Fruit fly (Drosophila melanogaster) ovary, adult (tissue): ENCODE data around the gene CG6845.

Source experiments
- CG17801 ChIP-seq: fragments of 200-800 bp; optimal IDR thresholded peaks from 2 replicates; lab custom pipeline; 2019; ENCODE audit warnings: missing biosample characterization, mild to moderate bottlenecking, missing genetic modification characterization, moderate library complexity; ENCODE audit not compliant: partially characterized antibody

The CG6845 gene

dm6 chr3L:161833-162587, 15.8 kb downstream of the CG6845 start:
- TF ChIP-seq CG17801 = no peak

DNA sequence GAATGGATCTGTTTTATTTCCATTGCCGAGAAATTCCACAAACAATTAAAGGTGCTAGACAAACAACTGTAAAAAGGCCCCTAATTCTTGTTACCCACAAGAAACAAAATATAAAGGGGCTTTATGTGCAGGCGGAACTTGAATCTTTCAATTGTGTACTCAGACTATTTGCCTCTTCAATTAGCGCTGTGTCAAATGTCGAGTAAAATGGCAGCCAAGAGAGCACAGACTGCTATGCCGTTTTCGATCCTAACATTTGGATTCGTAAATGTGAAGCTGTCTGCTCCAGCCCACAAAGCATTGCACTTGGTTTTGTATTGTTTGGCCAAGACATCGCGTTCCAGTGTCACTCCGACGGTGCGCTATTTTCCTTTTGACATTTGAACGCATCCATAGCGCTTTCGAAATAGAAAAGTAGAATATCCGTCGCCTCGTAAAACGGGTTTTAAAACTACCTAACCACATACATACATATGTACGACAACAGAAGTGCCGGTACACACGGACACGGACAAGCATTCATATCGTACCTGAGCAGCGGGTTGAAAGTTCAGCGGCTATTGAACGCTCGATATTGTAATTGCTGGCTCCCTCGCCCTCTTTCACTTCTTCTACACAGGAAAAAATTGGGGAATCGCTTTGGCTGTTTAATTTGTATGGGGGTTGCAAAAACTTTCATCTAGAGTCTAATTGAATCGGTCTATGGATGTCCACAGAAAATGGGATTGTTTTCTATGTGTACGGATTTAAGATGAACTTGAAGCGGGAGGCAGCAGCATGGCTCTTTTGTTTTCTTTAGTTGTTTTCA, 20.0 kb downstream of the CG6845 start:
- no peak for TF ChIP-seq CG17801

- no peak for TF ChIP-seq CG17801
Measured at dm6 chr3L:166789-167132, 20.5 kb downstream of the CG6845 start.

DNA sequence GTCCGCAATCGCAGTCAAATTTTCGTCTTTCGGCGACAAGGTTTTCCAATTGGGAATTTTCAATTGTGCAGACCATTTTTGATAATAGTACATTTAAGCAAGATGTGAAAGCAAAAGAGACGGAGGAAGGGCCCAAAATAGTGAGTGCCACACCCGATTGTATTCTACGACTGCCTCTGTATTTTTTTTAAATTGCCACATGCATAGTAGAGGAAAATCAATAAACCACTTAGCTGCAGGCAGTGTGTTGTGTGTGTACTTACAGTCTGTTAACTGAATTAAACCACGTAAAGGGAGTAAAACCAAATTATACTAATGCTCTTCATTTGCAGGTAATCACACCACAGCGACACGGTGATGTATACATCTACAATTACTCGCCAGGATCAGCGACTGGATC, 25.5 kb downstream of the CG6845 start:
- TF ChIP-seq CG17801 = no peak

dm6 chr3L:174501-174900, 28.3 kb downstream of the CG6845 start:
- no peak for TF ChIP-seq CG17801

DNA sequence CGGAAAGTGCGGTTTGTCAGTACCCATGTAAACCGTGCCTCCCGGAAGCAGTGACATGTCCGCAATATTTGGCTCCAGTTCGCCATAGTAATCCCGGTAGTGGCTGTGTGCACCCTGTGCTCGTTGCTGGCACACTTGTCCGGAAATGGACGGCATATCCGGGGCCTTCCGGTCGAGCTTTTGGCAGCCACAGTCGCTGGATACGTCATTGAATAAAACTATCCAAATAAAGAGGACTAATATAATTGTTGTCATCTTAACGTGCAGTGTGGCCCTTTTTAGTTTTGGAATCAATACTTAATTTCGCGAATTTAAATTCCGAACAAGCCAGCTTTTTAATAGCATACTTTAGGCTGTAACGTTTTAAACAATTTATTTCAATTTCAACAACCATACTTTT, 29.7 kb downstream of the CG6845 start, which contains the start of gene CG7049:
TSS of gene CG7049 (minus strand) at position 280 of the 400 bp plus-strand sequence.
- peak; percentile 43 for TF ChIP-seq CG17801

DNA sequence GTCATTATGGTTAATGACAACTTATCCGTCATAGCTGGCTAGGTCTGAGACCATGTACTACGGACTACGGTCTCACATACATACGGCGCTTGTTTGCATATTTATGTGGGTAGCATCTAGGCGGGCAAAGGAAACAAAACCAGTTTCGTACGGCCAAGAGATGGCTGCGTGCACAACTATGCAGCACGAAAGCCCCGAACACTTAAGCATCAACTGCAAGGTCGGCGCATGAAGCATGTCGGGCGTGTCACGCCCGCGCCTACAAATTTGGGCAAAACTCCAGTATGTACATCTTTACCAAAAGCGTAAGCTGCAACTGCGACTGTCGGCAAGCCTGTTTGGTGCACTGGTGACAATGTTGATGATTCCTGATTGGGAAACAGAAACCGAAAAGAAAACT, 31.7 kb downstream of the CG6845 start:
- TF ChIP-seq CG17801 = no peak

DNA sequence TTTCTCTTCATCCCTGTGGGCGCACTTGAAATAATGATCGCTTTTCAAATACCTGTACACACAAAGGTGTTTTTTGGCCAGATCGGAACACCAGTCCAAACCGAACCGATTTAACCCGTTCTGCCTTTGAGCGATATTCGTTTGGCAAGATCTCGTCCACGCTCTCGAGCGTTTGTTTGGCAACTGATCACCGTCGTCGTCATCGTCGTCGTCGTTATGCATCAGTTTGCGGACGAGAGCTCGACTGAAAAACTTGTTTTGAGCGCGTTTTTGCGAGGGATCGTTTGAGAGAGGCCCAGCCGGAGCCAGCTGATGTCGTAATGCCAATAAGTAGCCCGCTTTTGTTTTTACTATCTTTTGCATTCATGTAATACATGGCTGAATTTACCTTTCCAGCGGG, 32.2 kb downstream of the CG6845 start:
- TF ChIP-seq CG17801 = no peak

DNA sequence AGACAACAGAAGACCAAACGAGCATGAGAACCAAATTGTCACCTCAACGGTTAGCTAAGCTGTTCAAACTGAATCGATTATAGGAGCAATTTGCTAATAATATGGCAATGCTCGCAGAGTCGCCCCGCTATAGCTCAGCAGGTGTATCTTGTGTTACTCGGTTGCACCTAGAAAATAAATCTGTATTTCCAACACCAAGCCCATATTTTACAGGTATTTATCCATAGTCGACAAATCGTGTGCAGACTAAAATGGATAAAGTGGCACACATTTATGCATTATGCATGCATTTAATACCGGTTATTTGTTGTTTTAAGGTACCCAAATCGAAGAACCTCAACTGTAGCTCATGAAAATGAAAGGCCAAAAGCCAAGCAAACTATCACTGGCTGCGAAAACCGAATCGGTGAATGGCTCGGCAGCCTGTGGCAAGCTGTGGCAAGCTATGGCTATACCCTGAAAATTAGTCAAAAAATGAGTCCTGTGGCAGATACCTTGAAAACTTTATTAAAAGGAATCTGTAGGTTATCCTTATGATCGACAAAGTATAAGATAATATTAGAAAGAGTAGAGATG, 32.8 kb downstream of the CG6845 start, which contains the start of gene Vdup1:
TSS of gene Vdup1 (minus strand) at position 51 of the 576 bp plus-strand sequence.
- no peak for TF ChIP-seq CG17801

DNA sequence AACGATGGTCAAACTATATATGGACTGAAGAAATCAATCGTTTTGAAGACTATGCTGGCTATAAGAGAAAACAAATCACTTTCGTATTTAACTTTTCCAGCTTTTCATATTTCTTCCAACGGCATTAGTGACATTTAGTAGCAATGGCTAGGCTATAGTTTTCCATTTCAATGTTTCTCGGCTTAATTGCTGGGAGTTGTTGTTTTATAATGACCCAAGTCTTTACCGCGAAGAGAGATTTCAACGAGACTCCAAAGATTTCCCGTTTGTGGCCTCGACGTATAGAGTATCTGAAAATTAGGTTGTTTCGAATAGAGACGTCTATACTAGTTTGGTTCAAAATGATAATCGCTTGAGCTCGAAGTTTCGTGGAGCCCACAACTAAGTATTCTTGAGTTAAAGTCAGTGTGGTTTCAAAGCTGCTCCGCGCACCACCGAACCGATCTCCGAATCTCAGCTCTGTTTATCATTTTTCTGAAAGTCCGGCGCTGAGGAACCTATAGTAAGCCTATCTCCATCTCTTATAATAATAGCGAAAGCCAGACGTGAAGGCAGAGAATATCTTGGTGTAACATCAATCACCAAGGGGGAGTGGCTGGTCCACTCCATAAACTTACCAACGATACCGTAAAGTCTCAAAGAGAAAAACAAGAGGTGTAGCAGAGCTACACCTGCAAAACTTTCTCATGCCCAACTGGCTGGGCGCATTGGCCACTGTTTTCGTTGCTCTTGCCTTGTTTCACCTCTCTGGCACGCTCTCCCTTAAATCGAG, 33.4 kb downstream of the CG6845 start, which contains the start of gene CG13875:
TSS of gene CG13875 (plus strand) at position 434 of the 772 bp plus-strand sequence.
- no peak for TF ChIP-seq CG17801

- peak; percentile 16 for TF ChIP-seq CG17801
Measured at dm6 chr3L:180262-180543, 34.0 kb downstream of the CG6845 start.

DNA sequence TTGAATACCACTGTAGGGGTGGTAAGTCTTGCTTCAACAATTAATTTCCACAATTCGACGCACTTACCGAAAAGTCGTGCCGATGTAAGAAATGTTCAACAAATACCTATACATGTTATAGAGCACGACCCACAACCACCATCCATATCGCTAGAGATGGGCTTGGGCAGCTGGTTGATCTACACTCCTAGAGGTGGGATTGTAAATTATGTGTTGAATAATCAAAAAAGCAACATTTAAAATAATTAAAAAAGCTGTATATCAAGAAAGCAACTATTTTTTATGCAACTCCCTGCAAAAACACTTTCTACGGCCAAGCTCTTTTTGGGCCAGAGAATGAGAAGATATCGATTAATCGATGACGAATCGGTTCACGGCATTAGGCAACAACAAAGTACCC, 38.0 kb downstream of the CG6845 start, which contains the start of the genes CG34140, Mkp and Mtch:
TSS of gene CG34140 (minus strand) at position 174 of the 400 bp plus-strand sequence.
TSS of gene Mkp (minus strand) at position 290 of the 400 bp plus-strand sequence.
TSS of gene Mtch (plus strand) at position 376 of the 400 bp plus-strand sequence.
- TF ChIP-seq CG17801 = peak; percentile 87
